Fruit fly (Drosophila melanogaster) whole organism, wandering third instar larva: ENCODE results near the gene CG17221.

Source experiments
- CG32264 ChIP-seq: fragments of 200-800 bp; sonication (Bioruptor generic); optimal IDR thresholded peaks from 2 replicates; lab custom pipeline; 2016; ENCODE audit warnings: missing biosample characterization, missing genetic modification characterization
- CrebA ChIP-seq: fragments of 200-800 bp; sonication (Bioruptor generic); optimal IDR thresholded peaks from 2 replicates; lab custom pipeline; 2016; ENCODE audit warnings: missing biosample characterization, mild to moderate bottlenecking, missing genetic modification characterization, borderline replicate concordance
- Hnf4 ChIP-seq: fragments of 200-800 bp; sonication (Bioruptor generic); optimal IDR thresholded peaks from 2 replicates; lab custom pipeline; 2016; ENCODE audit warnings: missing biosample characterization, mild to moderate bottlenecking, missing genetic modification characterization
- Jra ChIP-seq: sonication (Bioruptor generic); optimal IDR thresholded peaks from 2 replicates; lab custom pipeline; 2016; ENCODE audit warnings: missing biosample characterization, missing genetic modification characterization
- brk ChIP-seq: fragments of 200-800 bp; sonication (Bioruptor generic); optimal IDR thresholded peaks from 2 replicates; lab custom pipeline; 2016; ENCODE audit warnings: missing biosample characterization, mild to moderate bottlenecking, missing genetic modification characterization
- foxo ChIP-seq, 2 experiments: fragments of 200-800 bp; sonication (Bioruptor generic); optimal IDR thresholded peaks; 2 replicates in 1 of 2; 3 replicates in 1 of 2; lab custom pipeline; 2016 to 2017; ENCODE audit warnings: missing biosample characterization in 2 of 2, missing genetic modification characterization in 2 of 2
- lola ChIP-seq: fragments of >200 bp; optimal IDR thresholded peaks from 2 replicates; lab custom pipeline; 2017; ENCODE audit warnings: missing biosample characterization, missing genetic modification characterization
- pan ChIP-seq: fragments of >200 bp; optimal IDR thresholded peaks from 2 replicates; lab custom pipeline; 2017
- rgr ChIP-seq: fragments of 200-800 bp; sonication (Bioruptor generic); optimal IDR thresholded peaks from 3 replicates; lab custom pipeline; 2016; ENCODE audit warnings: missing biosample characterization, mild to moderate bottlenecking, missing genetic modification characterization
- sv ChIP-seq: fragments of 200-800 bp; sonication (Bioruptor generic); optimal IDR thresholded peaks from 3 replicates; lab custom pipeline; 2016; ENCODE audit warnings: missing biosample characterization, missing genetic modification characterization
- woc ChIP-seq: sonication (Bioruptor generic); optimal IDR thresholded peaks from 2 replicates; lab custom pipeline; 2016; ENCODE audit warnings: missing biosample characterization, mild to moderate bottlenecking, missing genetic modification characterization

DNA sequence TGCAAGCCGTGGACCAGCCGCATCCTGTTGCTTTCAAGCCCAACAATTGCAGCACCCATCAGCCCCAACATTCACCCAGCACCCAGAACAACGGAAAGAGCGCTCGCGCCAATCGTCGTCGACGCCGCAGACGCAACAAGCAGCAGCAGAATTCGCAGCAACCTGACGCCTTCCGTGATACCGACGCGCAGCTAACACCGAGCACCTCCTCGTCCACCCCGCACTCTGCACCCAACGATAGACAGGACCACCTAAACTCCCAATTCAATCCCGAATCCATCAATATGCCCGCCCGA, 19.8 kb downstream of the CG17221 start:
- TF ChIP-seq sv (no peak), Hnf4 (GFP tag; lab: Kevin White, UChicago) (no peak), brk (GFP tag; lab: Kevin White, UChicago) (no peak), Jra (GFP tag; lab: Kevin White, UChicago) (no peak), CrebA (GFP tag; lab: Kevin White, UChicago) (no peak), woc (GFP tag; lab: Kevin White, UChicago) (no peak), pan (no peak), foxo (GFP tag; optimal IDR thresholded peaks at IDR 0.05; lab: Kevin White, UChicago) (no peak), rgr (GFP tag; lab: Kevin White, UChicago) (no peak), lola (GFP tag; lab: Kevin White, UChicago) (no peak), CG32264 (GFP tag; lab: Kevin White, UChicago) (no peak)
